Comparison of ENCODE assay signal across 4 worm cellular contexts in genomic region chrX:4587934-4588333, ce11.
TF ChIP-seq lines count a peak whose summit lies in the region.

No protein-coding gene starts in this region.

TF ChIP-seq in whole organism, L1 larva, 84 proteins besides CTCF, POLR2A, EP300 and RAD21 (continued from another document):
- TF ChIP-seq jun-1 (tag; optimal IDR thresholded peaks at IDR 0.05; lab: Kevin White, UChicago) (peak; percentile 21), elt-3 (tag; optimal IDR thresholded peaks at IDR 0.05; lab: Kevin White, UChicago) (peak in 1 of 6 experiments; percentile 7), irx-1 (tag; optimal IDR thresholded peaks at IDR 0.05; lab: Kevin White, UChicago) (peak; percentile 44), snu-23 (GFP tag; optimal IDR thresholded peaks at IDR 0.05; lab: Kevin White, UChicago) (peak; percentile 73), nhr-90 (tag; optimal IDR thresholded peaks at IDR 0.05; lab: Kevin White, UChicago; ENCODE audit: poor library complexity) (peak; percentile 4), nhr-19 (GFP tag; conservative IDR thresholded peaks at IDR 0.05; lab: Robert Waterston, UW) (no peak; the same call in 1 of the 2 replicates), pax-3 (tag; optimal IDR thresholded peaks at IDR 0.05; lab: Kevin White, UChicago) (no peak), efl-1 (optimal IDR thresholded peaks at IDR 0.05; lab: Kevin White, UChicago) (peak; percentile 35 to 45), efl-1 (GFP tag; optimal IDR thresholded peaks at IDR 0.05 in 1 of 2; lab: Kevin White, UChicago) (peak; percentile 26 to 92), lin-39 (tag; optimal IDR thresholded peaks at IDR 0.05; lab: Kevin White, UChicago) (peak; percentile 5), lin-14 (GFP tag; optimal IDR thresholded peaks at IDR 0.05; lab: Kevin White, UChicago) (peak; percentile 88), C16A3.4 (tag; optimal IDR thresholded peaks at IDR 0.05; lab: Kevin White, UChicago) (peak; percentile 50), nhr-20 (tag; optimal IDR thresholded peaks at IDR 0.05; lab: Kevin White, UChicago) (peak; percentile 53), lsy-2 (tag; optimal IDR thresholded peaks at IDR 0.05; lab: Kevin White, UChicago) (peak; percentile 46 to 69), blmp-1 (tag; optimal IDR thresholded peaks at IDR 0.05; lab: Kevin White, UChicago) (peak; percentile 63), aha-1 (tag; optimal IDR thresholded peaks at IDR 0.05; lab: Kevin White, UChicago) (no peak), rnt-1 (tag; optimal IDR thresholded peaks at IDR 0.05; lab: Kevin White, UChicago) (peak; percentile 45), unc-30 (tag; optimal IDR thresholded peaks at IDR 0.05; lab: Kevin White, UChicago) (no peak), tbx-2 (tag; optimal IDR thresholded peaks at IDR 0.05; lab: Kevin White, UChicago) (peak; percentile 41), ceh-82 (tag; optimal IDR thresholded peaks at IDR 0.05; lab: Kevin White, UChicago) (peak in 1 of 3 experiments; percentile 8), snpc-4 (tag; optimal IDR thresholded peaks at IDR 0.05; lab: Kevin White, UChicago) (peak; percentile 2), dpl-1 (GFP tag; optimal IDR thresholded peaks at IDR 0.05; lab: Kevin White, UChicago) (peak; percentile 38 to 61 (median 55)), tlp-1 (tag; optimal IDR thresholded peaks at IDR 0.05; lab: Kevin White, UChicago) (no peak)
TF ChIP-seq in whole organism, L1 larva: peak in this region for 25.

TF ChIP-seq in whole organism, L2 larva, 48 proteins besides CTCF, POLR2A, EP300 and RAD21 (continued from another document):
- peak in 1 of 2 experiments; percentile 60 for TF ChIP-seq lsy-2 (tag; optimal IDR thresholded peaks at IDR 0.05; lab: Kevin White, UChicago)
- TF ChIP-seq zag-1 (tag; optimal IDR thresholded peaks at IDR 0.05; lab: Kevin White, UChicago), result peak; percentile 6
- peak; percentile 12 for TF ChIP-seq lin-13 (GFP tag; optimal IDR thresholded peaks at IDR 0.05; lab: Kevin White, UChicago)
- peak; percentile 8 for TF ChIP-seq F13H6.1 (tag; optimal IDR thresholded peaks at IDR 0.05; lab: Kevin White, UChicago)
TF ChIP-seq in whole organism, L2 larva: peak in this region for 12.

TF ChIP-seq in whole organism, L4 larva, 104 proteins besides CTCF, POLR2A, EP300 and RAD21 (continued from another document):
- peak; percentile 64 for TF ChIP-seq dpl-1 (GFP tag; optimal IDR thresholded peaks at IDR 0.05; lab: Kevin White, UChicago)
- peak; percentile 1 for TF ChIP-seq hlh-30 (tag; optimal IDR thresholded peaks at IDR 0.05; lab: Kevin White, UChicago; ENCODE audit: insufficient read depth)
- TF ChIP-seq mxl-3 (GFP tag; optimal IDR thresholded peaks at IDR 0.05; lab: Kevin White, UChicago), result peak; percentile 54
- TF ChIP-seq spr-3 (GFP tag; optimal IDR thresholded peaks at IDR 0.05; lab: Kevin White, UChicago), result no peak
- TF ChIP-seq nhr-28 (tag; optimal IDR thresholded peaks at IDR 0.05; lab: Kevin White, UChicago), result peak; percentile 35
- TF ChIP-seq mep-1 (tag; optimal IDR thresholded peaks at IDR 0.05; lab: Kevin White, UChicago), result peak; percentile 77
- peak; percentile 62 for TF ChIP-seq mes-2 (tag; optimal IDR thresholded peaks at IDR 0.05; lab: Kevin White, UChicago; ENCODE audit: poor library complexity, severe bottlenecking)
- no peak for TF ChIP-seq fkh-10 (GFP tag; optimal IDR thresholded peaks at IDR 0.05; lab: Kevin White, UChicago)
- TF ChIP-seq mdl-1 (tag; optimal IDR thresholded peaks at IDR 0.05; lab: Kevin White, UChicago), result no peak
- TF ChIP-seq daf-16 (GFP tag; optimal IDR thresholded peaks at IDR 0.05; lab: Kevin White, UChicago), result no peak
- peak; percentile 18 for TF ChIP-seq daf-16 (tag; optimal IDR thresholded peaks at IDR 0.05; lab: Kevin White, UChicago)

TF ChIP-seq in whole organism, young adult, 124 proteins besides CTCF, POLR2A, EP300 and RAD21 (continued from another document):
- no peak for TF ChIP-seq ccch-3 (GFP tag; optimal IDR thresholded peaks at IDR 0.05; lab: Kevin White, UChicago)
- no peak for TF ChIP-seq lin-35 (GFP tag; optimal IDR thresholded peaks at IDR 0.05; lab: Kevin White, UChicago)
- no peak for TF ChIP-seq zfh-2 (GFP tag; conservative IDR thresholded peaks at IDR 0.05; lab: Robert Waterston, UW)
- no peak for TF ChIP-seq dox-1 (GFP tag; IDR thresholded peaks at IDR 0.05; lab: Robert Waterston, UW)
- peak; percentile 90 for TF ChIP-seq ztf-18 (tag; optimal IDR thresholded peaks at IDR 0.05; lab: Kevin White, UChicago)
- TF ChIP-seq cebp-2 (GFP tag; IDR thresholded peaks at IDR 0.05; lab: Robert Waterston, UW), result no peak
- no peak for TF ChIP-seq pha-4 (tag; optimal IDR thresholded peaks at IDR 0.05; lab: Kevin White, UChicago)
